Fruit fly (Drosophila melanogaster): ENCODE results near the gene CG11313.

- TF ChIP-seq CG32121 (GFP tag; IDR thresholded peaks at IDR 0.05) (peak; percentile 30; the same call in 1 of the 2 replicates), CG15710 (tag; optimal IDR thresholded peaks at IDR 0.05) (no peak)
Measured at dm6 chr3R:30747039-30747438, 16.1 kb upstream of the CG11313 start.

Data from whole organism, pupa.